Worm (Caenorhabditis elegans): ENCODE data around the gene citk-1.

DNA sequence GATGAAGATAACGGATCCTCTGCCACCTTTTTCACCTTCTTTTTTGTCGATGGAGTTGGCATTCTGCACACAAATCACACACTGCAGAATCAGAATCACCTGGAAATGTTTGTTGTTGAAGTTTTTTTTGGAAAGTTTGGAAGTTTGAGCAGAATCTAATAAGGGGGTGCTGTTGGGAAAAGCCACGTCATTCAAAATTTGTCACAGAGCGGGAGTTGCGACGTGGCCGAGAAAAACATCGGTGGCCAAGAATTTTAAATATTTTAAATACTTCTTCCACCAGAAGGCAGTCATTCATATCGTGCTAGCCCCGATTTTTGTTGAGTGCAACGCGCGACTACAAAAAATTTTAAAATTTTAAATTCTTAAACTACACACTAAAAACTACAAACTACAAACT, 53.6 kb downstream of the citk-1 start, which contains the start of gene rpi-1:
- TF ChIP-seq ztf-4 (tag; optimal IDR thresholded peaks at IDR 0.05) (no peak), elt-2 (tag; optimal IDR thresholded peaks at IDR 0.05) (no peak), ZK546.5 (tag; optimal IDR thresholded peaks at IDR 0.05) (no peak), skn-1 (tag; optimal IDR thresholded peaks at IDR 0.05) (no peak), nhr-28 (tag; optimal IDR thresholded peaks at IDR 0.05) (no peak), R02D3.7 (tag; optimal IDR thresholded peaks at IDR 0.05) (no peak)
